Fruit fly (Drosophila melanogaster): ENCODE results near the gene CG46306.

Gene CG46306

dm6 chrX:16867622-16868021, 32.3 kb upstream of the CG46306 start:
- TF ChIP-seq usp (GFP tag; optimal IDR thresholded peaks at IDR 0.05) = no peak
- no peak for TF ChIP-seq dl (GFP tag; optimal IDR thresholded peaks at IDR 0.05; ENCODE audit: insufficient read depth in 1 of 2, partially characterized antibody in 2 of 2)
- TF ChIP-seq Hr83 (GFP tag; optimal IDR thresholded peaks at IDR 0.05; ENCODE audit: poor library complexity, severe bottlenecking) = no peak
- no peak for TF ChIP-seq foxo (GFP tag; optimal IDR thresholded peaks at IDR 0.05)
- TF ChIP-seq Hr78 (GFP tag; optimal IDR thresholded peaks at IDR 0.05) = no peak
- no peak for TF ChIP-seq N (GFP tag; optimal IDR thresholded peaks at IDR 0.05)

dm6 chrX:16859732-16860131, 24.4 kb upstream of the CG46306 start:
- TF ChIP-seq sv (GFP tag; optimal IDR thresholded peaks at IDR 0.05) (no peak), Abd-B (GFP tag; optimal IDR thresholded peaks at IDR 0.05) (no peak), psq (GFP tag; optimal IDR thresholded peaks at IDR 0.05) (no peak), pan (optimal IDR thresholded peaks at IDR 0.05) (no peak), CrebA (GFP tag; optimal IDR thresholded peaks at IDR 0.05; ENCODE audit: borderline replicate concordance) (no peak), GATAd (GFP tag; optimal IDR thresholded peaks at IDR 0.05) (no peak), Hr78 (GFP tag; optimal IDR thresholded peaks at IDR 0.05) (no peak), jim (GFP tag; optimal IDR thresholded peaks at IDR 0.05) (no peak), Dif (GFP tag; optimal IDR thresholded peaks at IDR 0.05; ENCODE audit: partially characterized antibody) (no peak), h (GFP tag; optimal IDR thresholded peaks at IDR 0.05) (no peak), Vsx2 (GFP tag; optimal IDR thresholded peaks at IDR 0.05; ENCODE audit: partially characterized antibody) (no peak), Hr83 (GFP tag; optimal IDR thresholded peaks at IDR 0.05; ENCODE audit: poor library complexity, severe bottlenecking) (no peak), tai (GFP tag; optimal IDR thresholded peaks at IDR 0.05) (no peak), dmrt93B (GFP tag; optimal IDR thresholded peaks at IDR 0.05) (no peak), OdsH (GFP tag; optimal IDR thresholded peaks at IDR 0.05) (no peak), N (GFP tag; optimal IDR thresholded peaks at IDR 0.05) (no peak), CG32264 (GFP tag; optimal IDR thresholded peaks at IDR 0.05) (no peak), usp (GFP tag; optimal IDR thresholded peaks at IDR 0.05) (no peak), HLH106 (tag; optimal IDR thresholded peaks at IDR 0.05) (no peak)

DNA sequence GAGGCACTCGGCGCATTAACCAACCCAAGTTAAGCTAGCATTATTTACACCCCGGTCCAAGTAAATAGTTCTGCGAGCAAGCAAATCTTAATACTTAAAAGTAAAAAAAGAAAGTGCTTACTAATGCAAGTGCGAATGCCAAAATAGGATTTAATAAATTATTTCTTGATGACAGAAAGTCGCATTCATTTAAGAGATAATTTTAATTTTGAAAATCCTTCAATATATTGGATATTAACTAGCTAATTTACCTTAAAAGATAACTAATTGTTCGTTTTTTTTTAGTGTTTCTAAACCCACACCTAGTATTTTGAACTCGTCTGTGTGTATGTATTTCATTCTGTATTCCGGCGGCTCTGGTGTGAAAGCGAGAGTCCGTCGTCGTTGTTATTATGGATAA, 19.4 kb upstream of the CG46306 start:
- TF ChIP-seq Sp1 (GFP tag; optimal IDR thresholded peaks at IDR 0.05) = no peak
- TF ChIP-seq foxo (GFP tag; optimal IDR thresholded peaks at IDR 0.05) = no peak
- TF ChIP-seq sv (GFP tag; optimal IDR thresholded peaks at IDR 0.05) = peak; percentile 16

dm6 chrX:16849517-16849916, 14.2 kb upstream of the CG46306 start:
- TF ChIP-seq CG9705 (GFP tag; optimal IDR thresholded peaks at IDR 0.05) (no peak), Dfd (GFP tag; optimal IDR thresholded peaks at IDR 0.05) (peak; percentile 35)

dm6 chrX:16848978-16849377, 13.7 kb upstream of the CG46306 start:
- TF ChIP-seq pan (optimal IDR thresholded peaks at IDR 0.05) (no peak), OdsH (GFP tag; optimal IDR thresholded peaks at IDR 0.05) (no peak), sv (GFP tag; optimal IDR thresholded peaks at IDR 0.05) (no peak), dmrt93B (GFP tag; optimal IDR thresholded peaks at IDR 0.05) (no peak), Dfd (GFP tag; optimal IDR thresholded peaks at IDR 0.05) (no peak), HLH106 (tag; optimal IDR thresholded peaks at IDR 0.05) (no peak), Myc (optimal IDR thresholded peaks at IDR 0.05) (no peak)

- TF ChIP-seq Abd-B (GFP tag; optimal IDR thresholded peaks at IDR 0.05) (no peak), Myc (optimal IDR thresholded peaks at IDR 0.05) (no peak), Hr78 (GFP tag; optimal IDR thresholded peaks at IDR 0.05) (no peak), h (GFP tag; optimal IDR thresholded peaks at IDR 0.05) (no peak), brk (GFP tag; optimal IDR thresholded peaks at IDR 0.05) (no peak), dl (GFP tag; optimal IDR thresholded peaks at IDR 0.05; ENCODE audit: insufficient read depth in 1 of 2, partially characterized antibody in 2 of 2) (no peak), HLH106 (tag; optimal IDR thresholded peaks at IDR 0.05) (no peak), N (GFP tag; optimal IDR thresholded peaks at IDR 0.05) (no peak), fru (GFP tag; optimal IDR thresholded peaks at IDR 0.05) (no peak), Hr83 (GFP tag; optimal IDR thresholded peaks at IDR 0.05; ENCODE audit: poor library complexity, severe bottlenecking) (no peak), Dfd (GFP tag; optimal IDR thresholded peaks at IDR 0.05) (no peak), dmrt93B (GFP tag; optimal IDR thresholded peaks at IDR 0.05) (no peak), Vsx2 (GFP tag; optimal IDR thresholded peaks at IDR 0.05; ENCODE audit: partially characterized antibody) (no peak), CG9705 (GFP tag; optimal IDR thresholded peaks at IDR 0.05) (no peak), jim (GFP tag; optimal IDR thresholded peaks at IDR 0.05) (no peak), Sp1 (GFP tag; optimal IDR thresholded peaks at IDR 0.05) (no peak), sage (GFP tag; optimal IDR thresholded peaks at IDR 0.05) (no peak)
These were observed 11.3 kb upstream of the CG46306 start for dm6 chrX:16846575-16846974.
